Fruit fly (Drosophila melanogaster): ENCODE results near the gene sturkopf.

Gene sturkopf

dm6 chr3L:1335428-1335764 is 22.2 kb upstream of the sturkopf start (continued):
- TF ChIP-seq CG15011 (GFP tag; optimal IDR thresholded peaks at IDR 0.05): no peak
- TF ChIP-seq bcd (GFP tag; optimal IDR thresholded peaks at IDR 0.05): no peak
- no peak for TF ChIP-seq btn (GFP tag; optimal IDR thresholded peaks at IDR 0.05)
- TF ChIP-seq HmgZ (tag; optimal IDR thresholded peaks at IDR 0.05): no peak
- no peak for TF ChIP-seq CG3407 (GFP tag; optimal IDR thresholded peaks at IDR 0.05)
- TF ChIP-seq CG6272 (GFP tag; IDR thresholded peaks at IDR 0.05): no peak
- peak; percentile 68 for TF ChIP-seq NFAT (GFP tag; IDR thresholded peaks at IDR 0.05)
- peak; percentile 37; the same call in 1 of the 2 replicates for TF ChIP-seq CG11085 (GFP tag; IDR thresholded peaks at IDR 0.05)
- no peak for TF ChIP-seq oc (tag; optimal IDR thresholded peaks at IDR 0.05)
- no peak for TF ChIP-seq CG8924 (tag; optimal IDR thresholded peaks at IDR 0.05)
- peak; percentile 19 for TF ChIP-seq Sox102F (GFP tag; optimal IDR thresholded peaks at IDR 0.05)
- TF ChIP-seq zfh2 (GFP tag; optimal IDR thresholded peaks at IDR 0.05): peak; percentile 48
- TF ChIP-seq CG2202 (tag; optimal IDR thresholded peaks at IDR 0.05): no peak
- TF ChIP-seq CG30020 (tag; optimal IDR thresholded peaks at IDR 0.05): no peak
- TF ChIP-seq Hr51 (GFP tag; optimal IDR thresholded peaks at IDR 0.05): peak in 1 of 2 experiments; percentile 36
- no peak for TF ChIP-seq eyg (GFP tag; optimal IDR thresholded peaks at IDR 0.05)
- peak; percentile 0 for TF ChIP-seq ATbp (GFP tag; optimal IDR thresholded peaks at IDR 0.05)
- no peak for TF ChIP-seq Dip3 (GFP tag; optimal IDR thresholded peaks at IDR 0.05)
- TF ChIP-seq CG13894 (tag; optimal IDR thresholded peaks at IDR 0.05): peak; percentile 19
- no peak for TF ChIP-seq bsh (GFP tag; optimal IDR thresholded peaks at IDR 0.05)
- TF ChIP-seq ap (GFP tag; IDR thresholded peaks at IDR 0.05): no peak
- peak; percentile 29 for TF ChIP-seq az2 (GFP tag; optimal IDR thresholded peaks at IDR 0.05)
- TF ChIP-seq CG6175 (GFP tag; IDR thresholded peaks at IDR 0.05): no peak
- no peak for TF ChIP-seq sc (optimal IDR thresholded peaks at IDR 0.05)
- TF ChIP-seq sc (GFP tag; optimal IDR thresholded peaks at IDR 0.05): no peak
- TF ChIP-seq CG4707 (GFP tag; optimal IDR thresholded peaks at IDR 0.05): no peak
- peak; percentile 7 for TF ChIP-seq CG18262 (tag; optimal IDR thresholded peaks at IDR 0.05)
- no peak for TF ChIP-seq Hand (GFP tag; optimal IDR thresholded peaks at IDR 0.05)
- TF ChIP-seq Bteb2 (GFP tag; optimal IDR thresholded peaks at IDR 0.05): no peak
- TF ChIP-seq CG15514 (GFP tag; optimal IDR thresholded peaks at IDR 0.05): peak; percentile 40
- no peak for TF ChIP-seq tll (GFP tag; optimal IDR thresholded peaks at IDR 0.05)
- no peak for TF ChIP-seq CG15601 (tag; optimal IDR thresholded peaks at IDR 0.05)
- TF ChIP-seq B-H1 (GFP tag; IDR thresholded peaks at IDR 0.05): peak; percentile 55; the same call in 1 of the 3 replicates
- TF ChIP-seq disco-r (GFP tag; optimal IDR thresholded peaks at IDR 0.05): no peak
- TF ChIP-seq tin (GFP tag; optimal IDR thresholded peaks at IDR 0.05): peak; percentile 29
- TF ChIP-seq wdn (GFP tag; IDR thresholded peaks at IDR 0.05): 0 out of 2 replicates have a peak, but pooled peaks have one; percentile 9
- no peak for TF ChIP-seq inv (GFP tag; IDR thresholded peaks at IDR 0.05; ENCODE audit: partially characterized antibody)
- no peak for TF ChIP-seq hth (optimal IDR thresholded peaks at IDR 0.05)
- TF ChIP-seq jing (GFP tag; optimal IDR thresholded peaks at IDR 0.05): no peak
- TF ChIP-seq lbe (GFP tag; optimal IDR thresholded peaks at IDR 0.05): peak; percentile 43
- TF ChIP-seq CG2875 (GFP tag; optimal IDR thresholded peaks at IDR 0.05): no peak
- no peak for TF ChIP-seq CG4617 (GFP tag; optimal IDR thresholded peaks at IDR 0.05; ENCODE audit: borderline replicate concordance)
- no peak for TF ChIP-seq Nf-YA (GFP tag; IDR thresholded peaks at IDR 0.05)
- no peak for TF ChIP-seq corto (GFP tag; optimal IDR thresholded peaks at IDR 0.05)
- TF ChIP-seq CG4282 (GFP tag; optimal IDR thresholded peaks at IDR 0.05): no peak
- TF ChIP-seq hb (GFP tag; IDR thresholded peaks at IDR 0.05; ENCODE audit: partially characterized antibody): no peak
- TF ChIP-seq gcm (GFP tag; optimal IDR thresholded peaks at IDR 0.05): no peak
- no peak for TF ChIP-seq Blimp-1 (GFP tag; optimal IDR thresholded peaks at IDR 0.05)
- no peak for TF ChIP-seq Six4 (GFP tag; optimal IDR thresholded peaks at IDR 0.05)
- peak; percentile 95 for TF ChIP-seq grau (tag; optimal IDR thresholded peaks at IDR 0.05)
- TF ChIP-seq CG9727 (GFP tag; optimal IDR thresholded peaks at IDR 0.05): peak; percentile 54

All from whole organism, embryonic.